Worm (Caenorhabditis elegans) whole organism, early embryonic: ENCODE data around the gene yars-2.

Source experiments
- B0310.2 ChIP-seq: sonication (generic microtip); optimal IDR thresholded peaks from 2 replicates; lab custom pipeline; 2016; ENCODE audit warnings: mild to moderate bottlenecking, missing genetic modification characterization, missing compliant biosample characterization
- F13C5.2 ChIP-seq: sonication (generic microtip); optimal IDR thresholded peaks from 2 replicates; lab custom pipeline; 2017; ENCODE audit warnings: mild to moderate bottlenecking, missing genetic modification characterization, inconsistent platforms, missing compliant biosample characterization
- aly-1 ChIP-seq: sonication (generic microtip); optimal IDR thresholded peaks from 2 replicates; lab custom pipeline; 2016; ENCODE audit warnings: missing genetic modification characterization, missing compliant biosample characterization
- ama-1 ChIP-seq: fragments of 150-350 bp; optimal IDR thresholded peaks from 2 replicates; lab custom pipeline; 2014
- ceh-13 ChIP-seq: fragments of 200-800 bp; sonication (Bioruptor generic); optimal IDR thresholded peaks from 2 replicates; lab custom pipeline; 2018; ENCODE audit warnings: mild to moderate bottlenecking, missing genetic modification characterization, missing compliant biosample characterization
- ceh-36 ChIP-seq: sonication (generic microtip); optimal IDR thresholded peaks from 2 replicates; lab custom pipeline; 2016; ENCODE audit warnings: missing genetic modification characterization, inconsistent platforms, missing compliant biosample characterization
- ets-7 ChIP-seq: sonication (generic microtip); optimal IDR thresholded peaks from 2 replicates; lab custom pipeline; 2016; ENCODE audit warnings: missing genotype, missing genetic modification characterization, missing compliant biosample characterization
- flt-1 ChIP-seq: fragments of 200-800 bp; sonication (Bioruptor generic); IDR thresholded peaks from 2 replicates; pipeline ENCODE4 v1.3.6; 2022; ENCODE audit warnings: missing genetic modification characterization, missing compliant biosample characterization
- hmbx-1 ChIP-seq: sonication (generic microtip); optimal IDR thresholded peaks from 2 replicates; lab custom pipeline; 2016; ENCODE audit warnings: mild to moderate bottlenecking, missing genetic modification characterization, missing compliant biosample characterization
- hmg-4 ChIP-seq: fragments of 200-800 bp; sonication (Bioruptor generic); optimal IDR thresholded peaks from 2 replicates; lab custom pipeline; 2018; ENCODE audit warnings: mild to moderate bottlenecking, missing genetic modification characterization, missing compliant biosample characterization
- hnd-1 ChIP-seq: sonication (generic microtip); optimal IDR thresholded peaks from 2 replicates; lab custom pipeline; 2016; ENCODE audit warnings: missing genetic modification characterization, missing compliant biosample characterization
- pes-1 ChIP-seq: fragments of 200-800 bp; sonication (Bioruptor generic); IDR thresholded peaks from 2 replicates; pipeline ENCODE4 v1.3.6; 2022; ENCODE audit warnings: missing genetic modification reagents, missing genetic modification characterization, missing compliant biosample characterization
- scrt-1 ChIP-seq: fragments of 200-800 bp; sonication (Bioruptor generic); IDR thresholded peaks from 2 replicates; pipeline ENCODE4 v1.3.6; 2022; ENCODE audit warnings: missing genetic modification characterization, missing compliant biosample characterization
- sea-1 ChIP-seq: fragments of 200-800 bp; sonication (Bioruptor generic); conservative IDR thresholded peaks from 2 replicates; pipeline ENCODE4 v1.3.6; 2022; ENCODE audit warnings: missing genetic modification characterization, missing compliant biosample characterization
- tbx-11 ChIP-seq: fragments of 200-800 bp; sonication (Bioruptor generic); IDR thresholded peaks from 2 replicates; pipeline ENCODE4 v1.3.6; 2022; ENCODE audit warnings: missing genetic modification characterization, missing compliant biosample characterization
- tbx-37 ChIP-seq: fragments of 200-800 bp; sonication (Bioruptor generic); conservative IDR thresholded peaks from 2 replicates; pipeline ENCODE4 v1.3.6; 2022; ENCODE audit warnings: missing genetic modification reagents, missing genetic modification characterization, missing compliant biosample characterization
- tra-4 ChIP-seq: sonication (generic microtip); optimal IDR thresholded peaks from 2 replicates; lab custom pipeline; 2017; ENCODE audit warnings: missing genetic modification characterization, missing compliant biosample characterization

Gene yars-2

DNA sequence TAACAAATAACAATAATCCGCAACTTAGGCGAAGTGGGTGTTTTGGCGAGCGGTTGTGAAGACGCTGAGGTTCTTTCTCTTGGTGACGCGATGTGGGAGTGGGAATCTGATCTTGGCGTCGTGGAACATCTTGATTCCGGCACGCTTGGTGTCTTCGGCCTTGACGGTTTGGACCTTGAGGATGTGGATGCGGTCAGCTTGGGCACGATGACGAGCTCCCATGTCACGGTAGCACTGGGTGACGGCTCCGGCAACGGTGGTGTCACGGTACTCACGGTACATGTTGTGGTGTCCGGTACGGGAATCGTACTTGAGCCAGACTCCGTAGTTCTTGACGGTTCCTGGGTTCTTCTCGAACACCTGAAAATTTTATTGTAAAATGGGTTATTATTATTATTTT, 36.7 kb upstream of the yars-2 start:
- TF ChIP-seq B0310.2 (tag; lab: Kevin White, UChicago): no peak
- TF ChIP-seq pes-1 (GFP tag; lab: Robert Waterston, UW): no peak
- TF ChIP-seq sea-1 (GFP tag; lab: Robert Waterston, UW): no peak
- no peak for TF ChIP-seq ets-7 (tag; lab: Kevin White, UChicago)
- TF ChIP-seq tra-4: no peak
- no peak for TF ChIP-seq ama-1 (lab: Kevin White, UChicago)

DNA sequence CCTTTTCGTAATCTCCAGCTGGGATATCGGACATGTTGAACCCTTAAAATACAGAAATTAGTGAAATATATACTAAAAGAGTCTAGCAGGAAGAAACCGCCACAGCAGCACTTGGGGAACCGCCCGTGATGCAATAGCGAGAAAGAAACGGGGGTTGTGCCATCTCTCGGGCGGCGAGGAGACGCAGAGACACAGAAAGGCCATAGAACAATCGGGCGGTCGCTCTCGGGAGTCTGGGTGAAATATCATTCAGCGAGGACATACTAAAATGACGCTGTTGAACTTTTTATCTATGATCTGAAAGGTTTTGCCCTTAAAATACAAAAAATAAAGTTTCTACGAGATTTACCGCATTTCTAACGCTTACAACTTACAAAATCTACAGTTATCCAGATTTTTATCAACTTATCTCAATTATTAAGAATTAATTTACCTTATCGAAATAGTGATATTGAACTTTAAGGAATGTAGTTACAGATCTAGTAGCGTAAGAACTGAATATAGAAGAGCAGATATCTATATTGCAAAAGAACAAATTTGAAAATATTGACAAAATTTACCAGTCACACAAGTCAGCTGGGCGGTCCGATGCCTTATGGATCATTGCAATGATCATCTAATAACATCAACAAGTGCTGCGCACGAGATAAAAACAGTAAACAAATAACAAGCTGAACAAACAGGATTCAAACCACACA, 36.1 kb upstream of the yars-2 start, which contains the start of gene cyc-2.1:
TSS of gene cyc-2.1 (minus strand) at position 605 of the 698 bp plus-strand sequence.
- no peak for TF ChIP-seq tra-4
- TF ChIP-seq flt-1 (GFP tag; lab: Robert Waterston, UW): 0 out of 2 replicates have a peak, but pooled peaks have one; percentile 4
- peak; percentile 38 for TF ChIP-seq F13C5.2 (tag; lab: Kevin White, UChicago)
- no peak for TF ChIP-seq hnd-1 (tag; lab: Kevin White, UChicago)
- TF ChIP-seq hmbx-1 (tag; lab: Kevin White, UChicago): no peak
- TF ChIP-seq tbx-11 (GFP tag; lab: Robert Waterston, UW): 0 out of 2 replicates have a peak, but pooled peaks have one; percentile 31
- TF ChIP-seq sea-1 (GFP tag; lab: Robert Waterston, UW): 0 out of 2 replicates have a peak, but pooled peaks have one; percentile 28
- TF ChIP-seq ama-1 (lab: Kevin White, UChicago): peak; percentile 3
- TF ChIP-seq aly-1: no peak
- TF ChIP-seq hmg-4 (GFP tag; lab: Kevin White, UChicago): peak; percentile 49
- TF ChIP-seq ceh-36: no peak
- no peak for TF ChIP-seq ets-7 (tag; lab: Kevin White, UChicago)
- TF ChIP-seq ceh-13: no peak
- no peak for TF ChIP-seq tbx-37
- TF ChIP-seq pes-1 (GFP tag; lab: Robert Waterston, UW): no peak
- no peak for TF ChIP-seq B0310.2 (tag; lab: Kevin White, UChicago)
- peak; percentile 64 for TF ChIP-seq scrt-1 (GFP tag; lab: Robert Waterston, UW)

DNA sequence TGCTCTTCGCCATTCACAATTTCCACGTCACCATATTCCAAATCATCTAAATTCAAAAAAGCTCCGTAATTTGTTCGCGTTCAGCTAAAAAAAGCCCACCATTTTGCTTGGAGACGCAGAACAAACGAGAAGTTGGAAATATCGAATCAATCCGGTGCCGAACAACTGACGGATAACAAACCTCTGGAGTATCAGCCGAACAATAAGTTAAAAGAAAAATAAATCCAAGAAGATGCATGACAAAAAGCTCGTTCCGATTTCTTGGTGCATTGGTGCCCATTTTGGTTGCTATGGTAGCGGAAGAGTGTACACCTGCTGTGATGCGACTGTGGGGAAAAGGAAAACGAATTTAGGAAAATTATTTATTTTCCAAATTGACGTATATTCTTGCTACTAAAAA, 35.1 kb upstream of the yars-2 start, which contains the start of gene tctn-1:
TSS of gene tctn-1 (minus strand) at position 280 of the 400 bp plus-strand sequence.
- TF ChIP-seq tbx-37 (no peak), ama-1 (lab: Kevin White, UChicago) (peak; percentile 14)

DNA sequence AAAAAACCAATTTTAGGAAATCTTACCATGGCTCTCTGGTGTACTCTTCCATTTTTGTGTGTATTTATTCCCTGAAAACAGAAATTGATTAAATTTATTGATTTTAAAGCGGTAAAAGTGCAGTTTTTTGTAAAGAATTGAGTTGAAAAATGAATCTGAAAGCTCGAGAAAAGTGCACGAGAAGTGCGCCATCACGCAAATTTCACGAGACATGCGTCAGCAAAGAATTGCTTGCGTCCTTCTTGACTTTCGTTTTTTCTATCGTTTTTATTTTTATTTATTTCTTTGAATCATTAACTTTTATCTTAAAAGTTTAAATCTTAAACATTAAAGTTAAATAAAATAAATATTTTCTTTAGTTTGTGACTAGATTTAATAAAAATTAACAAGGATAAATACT, 33.0 kb upstream of the yars-2 start, which contains the start of gene timm-17B.1:
TSS of gene timm-17B.1 (minus strand) at position 71 of the 400 bp plus-strand sequence.
- TF ChIP-seq ets-7 (tag; lab: Kevin White, UChicago) (no peak), flt-1 (GFP tag; lab: Robert Waterston, UW) (no peak), F13C5.2 (tag; lab: Kevin White, UChicago) (peak; percentile 34), pes-1 (GFP tag; lab: Robert Waterston, UW) (0 out of 2 replicates have a peak, but pooled peaks have one; percentile 34)

DNA sequence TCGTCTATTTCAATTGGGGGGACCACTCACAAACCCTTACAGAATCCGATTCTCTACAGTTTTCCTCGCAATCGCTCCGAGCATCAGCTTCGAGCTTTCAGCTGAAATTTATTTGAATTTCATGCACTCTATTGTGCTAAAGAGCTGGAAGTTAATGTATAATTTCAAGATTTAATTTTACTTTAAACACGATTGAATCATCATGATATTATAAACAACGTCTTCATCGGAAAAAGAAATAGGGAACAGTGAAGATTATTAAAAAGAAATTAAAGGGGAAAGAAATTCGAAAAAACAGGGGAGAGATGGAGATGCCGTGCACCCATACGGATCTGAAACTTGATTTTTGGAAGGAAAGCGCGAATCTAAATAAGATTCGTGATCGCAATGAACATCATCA, 31.7 kb upstream of the yars-2 start, which contains the start of gene hoe-1:
TSS of gene hoe-1 (minus strand) at position 101 of the 400 bp plus-strand sequence.
- TF ChIP-seq tbx-11 (GFP tag; lab: Robert Waterston, UW): no peak
- TF ChIP-seq aly-1: no peak

DNA sequence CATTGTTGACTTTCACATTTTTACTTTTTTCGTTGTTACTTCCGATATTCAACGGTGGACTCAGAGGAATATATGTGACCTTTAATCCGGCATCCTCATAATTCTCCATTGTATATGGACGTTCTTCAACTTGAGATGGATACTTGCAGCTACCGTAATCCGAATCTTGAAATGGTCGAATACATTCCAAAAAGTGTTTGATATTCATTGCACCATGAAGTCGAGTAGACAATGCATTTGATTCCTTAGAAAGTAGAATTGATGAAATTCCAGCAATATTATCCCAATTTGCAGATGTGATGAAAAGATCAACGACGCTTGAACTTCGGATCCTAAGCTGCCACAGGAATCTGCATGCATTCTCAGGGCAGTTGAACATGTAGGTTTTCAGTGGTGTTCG, 30.1 kb upstream of the yars-2 start:
- no peak for TF ChIP-seq B0310.2 (tag; lab: Kevin White, UChicago)
- no peak for TF ChIP-seq hnd-1 (tag; lab: Kevin White, UChicago)

DNA sequence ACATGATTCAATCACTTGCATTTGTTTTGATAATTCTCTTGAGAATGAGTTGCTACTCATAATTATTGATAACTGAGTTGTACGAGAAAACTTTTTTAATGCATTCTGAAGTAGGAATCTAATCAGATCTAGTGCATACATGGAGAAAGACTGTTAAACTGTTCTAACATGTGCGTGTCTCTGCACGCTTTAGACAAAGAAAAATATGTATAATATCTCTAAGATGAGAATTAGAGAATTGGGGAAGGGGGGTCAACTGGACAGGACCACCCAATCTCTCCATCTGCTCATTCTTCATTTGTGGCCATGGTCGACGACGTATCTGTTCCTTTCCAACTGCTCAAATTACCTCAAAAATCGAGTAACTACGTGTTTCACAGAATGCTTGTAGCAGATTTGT, 24.8 kb upstream of the yars-2 start, which contains the start of gene fbxb-78:
TSS of gene fbxb-78 (plus strand) at position 301 of the 400 bp plus-strand sequence.
- TF ChIP-seq pes-1 (GFP tag; lab: Robert Waterston, UW): no peak
- no peak for TF ChIP-seq F13C5.2 (tag; lab: Kevin White, UChicago)
- TF ChIP-seq flt-1 (GFP tag; lab: Robert Waterston, UW): no peak
- no peak for TF ChIP-seq hmg-4 (GFP tag; lab: Kevin White, UChicago)
- no peak for TF ChIP-seq B0310.2 (tag; lab: Kevin White, UChicago)
- no peak for TF ChIP-seq scrt-1 (GFP tag; lab: Robert Waterston, UW)
- no peak for TF ChIP-seq ceh-13
- TF ChIP-seq ama-1 (lab: Kevin White, UChicago): no peak
- no peak for TF ChIP-seq tbx-11 (GFP tag; lab: Robert Waterston, UW)
- no peak for TF ChIP-seq tra-4
- TF ChIP-seq ceh-36: no peak
- TF ChIP-seq hnd-1 (tag; lab: Kevin White, UChicago): no peak
- TF ChIP-seq aly-1: no peak
- no peak for TF ChIP-seq ets-7 (tag; lab: Kevin White, UChicago)

DNA sequence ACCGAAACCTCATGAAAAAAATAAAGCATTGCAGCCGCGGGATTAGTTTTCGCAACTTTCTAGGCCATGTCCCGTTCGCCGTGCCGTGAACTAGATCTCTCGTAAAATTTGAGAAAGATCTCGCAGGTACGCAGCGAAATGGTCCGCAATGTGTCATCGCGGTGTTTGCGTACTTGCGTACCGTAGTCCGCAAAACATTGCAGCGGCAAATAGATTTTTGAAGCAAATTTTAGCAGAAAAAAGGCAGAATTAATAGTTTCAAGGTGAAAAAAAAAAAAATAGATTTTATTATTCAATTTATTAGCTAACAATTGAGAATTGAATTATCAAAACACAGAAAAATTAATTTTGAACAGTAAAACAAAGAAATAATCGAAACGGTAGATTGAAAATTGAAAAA, 15.5 kb upstream of the yars-2 start:
- TF ChIP-seq tbx-11 (GFP tag; lab: Robert Waterston, UW): 0 out of 2 replicates have a peak, but pooled peaks have one; percentile 50
- peak; percentile 67; the same call in 1 of the 2 replicates for TF ChIP-seq sea-1 (GFP tag; lab: Robert Waterston, UW)
- peak; percentile 51; the same call in 1 of the 2 replicates for TF ChIP-seq scrt-1 (GFP tag; lab: Robert Waterston, UW)
- TF ChIP-seq pes-1 (GFP tag; lab: Robert Waterston, UW): peak; percentile 73
- peak; percentile 56; the same call in 1 of the 2 replicates for TF ChIP-seq tbx-37
- TF ChIP-seq F13C5.2 (tag; lab: Kevin White, UChicago): peak; percentile 3
